Fruit fly (Drosophila melanogaster) whole organism, pupa: Measurements from ENCODE around the gene Uba5.
A peak's percentile ranks its signal among the peaks of the same experiment; 100 is the strongest.

Source experiments
- CG10348 ChIP-seq: fragments of 200-800 bp; sonication (Bioruptor generic); IDR thresholded peaks from 2 replicates; pipeline ENCODE4 v1.3.6; 2022; ENCODE audit warnings: missing biosample characterization, missing genetic modification characterization
- CG12605 ChIP-seq: fragments of 200-800 bp; sonication (Bioruptor generic); IDR thresholded peaks from 2 replicates; pipeline ENCODE4 v1.3.6; 2022; ENCODE audit warnings: missing biosample characterization, missing genetic modification characterization
- CG13204 ChIP-seq: fragments of 200-800 bp; sonication (Bioruptor generic); optimal IDR thresholded peaks from 2 replicates; lab custom pipeline; 2018; ENCODE audit warnings: missing biosample characterization, mild to moderate bottlenecking, missing genetic modification characterization, moderate library complexity
- CG14655 ChIP-seq: fragments of 200-800 bp; sonication (Bioruptor generic); optimal IDR thresholded peaks from 3 replicates; lab custom pipeline; 2017; ENCODE audit warnings: mild to moderate bottlenecking, missing biosample characterization, missing genetic modification reagents, missing genetic modification characterization
- CG15710 ChIP-seq: fragments of 200-800 bp; sonication (Bioruptor generic); optimal IDR thresholded peaks from 2 replicates; lab custom pipeline; 2018; ENCODE audit warnings: missing biosample characterization, mild to moderate bottlenecking, missing genetic modification characterization, moderate library complexity
- CG17806 ChIP-seq: fragments of 200-800 bp; sonication (Bioruptor generic); optimal IDR thresholded peaks from 2 replicates; lab custom pipeline; 2018; ENCODE audit warnings: missing biosample characterization, mild to moderate bottlenecking, missing genetic modification characterization, moderate library complexity
- CG32121 ChIP-seq: fragments of 200-800 bp; sonication (Bioruptor generic); IDR thresholded peaks from 2 replicates; pipeline ENCODE4 v1.3.6; 2022; ENCODE audit warnings: missing biosample characterization, missing genetic modification characterization
- CG34367 ChIP-seq: fragments of 200-800 bp; sonication (Bioruptor generic); optimal IDR thresholded peaks from 2 replicates; lab custom pipeline; 2018; ENCODE audit warnings: missing biosample characterization, mild to moderate bottlenecking, missing genetic modification characterization
- CG4496 ChIP-seq: fragments of 200-800 bp; sonication (Bioruptor generic); IDR thresholded peaks from 3 replicates; pipeline ENCODE4 v1.3.6; 2022; ENCODE audit warnings: missing biosample characterization, missing genetic modification characterization
- CG8159 ChIP-seq: fragments of 200-800 bp; sonication (Bioruptor generic); optimal IDR thresholded peaks from 3 replicates; lab custom pipeline; 2018; ENCODE audit warnings: missing biosample characterization, mild to moderate bottlenecking, missing genetic modification characterization, moderate library complexity
- CG8301 ChIP-seq: fragments of 200-800 bp; sonication (Bioruptor generic); optimal IDR thresholded peaks from 2 replicates; lab custom pipeline; 2018; ENCODE audit warnings: missing biosample characterization, mild to moderate bottlenecking, missing genetic modification characterization
- CG9948 ChIP-seq: fragments of 200-800 bp; sonication (Bioruptor generic); optimal IDR thresholded peaks from 2 replicates; lab custom pipeline; 2018; ENCODE audit warnings: missing biosample characterization, mild to moderate bottlenecking, missing genetic modification characterization, moderate library complexity
- D1 ChIP-seq: fragments of 200-800 bp; sonication (Bioruptor generic); optimal IDR thresholded peaks from 2 replicates; lab custom pipeline; 2018; ENCODE audit warnings: missing biosample characterization, mild to moderate bottlenecking, missing genetic modification characterization, moderate library complexity
- EcR ChIP-seq: fragments of 200-800 bp; sonication (Bioruptor generic); optimal IDR thresholded peaks from 3 replicates; lab custom pipeline; 2019; ENCODE audit warnings: missing biosample characterization, missing genetic modification characterization, mild to moderate bottlenecking, moderate library complexity, missing genetic modification reagents
- Ets98B ChIP-seq: fragments of 200-800 bp; sonication (Bioruptor generic); IDR thresholded peaks from 2 replicates; pipeline ENCODE4 v1.3.6; 2022; ENCODE audit warnings: missing biosample characterization, missing genetic modification characterization
- Pif1A ChIP-seq: fragments of 200-800 bp; sonication (Bioruptor generic); optimal IDR thresholded peaks from 3 replicates; lab custom pipeline; 2016; ENCODE audit warnings: missing biosample characterization, missing genetic modification characterization
- Pif1B ChIP-seq: fragments of 200-800 bp; sonication (Bioruptor generic); optimal IDR thresholded peaks from 3 replicates; lab custom pipeline; 2016; ENCODE audit warnings: missing biosample characterization, missing genetic modification characterization
- Snoo ChIP-seq: fragments of 200-800 bp; sonication (Bioruptor generic); optimal IDR thresholded peaks from 3 replicates; lab custom pipeline; 2017; ENCODE audit warnings: missing biosample characterization, mild to moderate bottlenecking, missing genetic modification characterization, inconsistent platforms
- fd96Ca ChIP-seq: fragments of 200-800 bp; sonication (Bioruptor generic); IDR thresholded peaks from 3 replicates; pipeline ENCODE4 v1.3.6; 2022; ENCODE audit warnings: missing biosample characterization, missing genetic modification characterization
- gl ChIP-seq: fragments of 200-800 bp; sonication (Bioruptor generic); optimal IDR thresholded peaks from 2 replicates; lab custom pipeline; 2018; ENCODE audit warnings: missing biosample characterization, mild to moderate bottlenecking, missing genetic modification characterization
- rn ChIP-seq: fragments of 200-800 bp; sonication (Bioruptor generic); IDR thresholded peaks from 2 replicates; pipeline ENCODE4 v1.3.6; 2022; ENCODE audit warnings: missing biosample characterization, missing genetic modification characterization

Gene Uba5

DNA sequence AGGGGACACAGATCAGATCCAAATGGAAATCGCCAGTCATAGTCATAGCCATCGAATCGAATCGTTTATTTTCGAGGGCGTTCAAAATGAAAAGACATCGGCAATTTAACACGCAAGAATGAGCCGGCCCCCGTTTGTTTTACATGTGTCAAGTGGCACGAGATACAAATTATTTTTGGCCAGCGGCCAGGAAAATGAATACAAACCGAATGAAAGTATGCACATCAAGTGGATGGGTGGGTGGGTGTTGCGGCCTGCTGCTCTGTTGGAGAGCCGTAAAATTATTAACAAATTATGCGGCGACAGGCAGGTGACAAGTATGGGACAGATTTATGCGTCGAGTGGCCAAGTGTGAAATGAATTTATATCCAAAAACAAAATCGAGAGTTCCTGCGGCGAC lies 19.3 kb upstream of the Uba5 start:
- TF ChIP-seq CG14655 (GFP tag; lab: Kevin White, UChicago) = no peak
- no peak for TF ChIP-seq gl (tag; lab: Kevin White, UChicago)
- no peak for TF ChIP-seq Pif1A (GFP tag; lab: Kevin White, UChicago)
- TF ChIP-seq CG12605 (GFP tag; lab: Robert Waterston, UW) = no peak
- no peak for TF ChIP-seq CG13204 (GFP tag; lab: Kevin White, UChicago)
- TF ChIP-seq fd96Ca (GFP tag; lab: Robert Waterston, UW) = no peak
- no peak for TF ChIP-seq Ets98B (GFP tag; lab: Robert Waterston, UW)
- no peak for TF ChIP-seq CG10348 (GFP tag; lab: Robert Waterston, UW)

DNA sequence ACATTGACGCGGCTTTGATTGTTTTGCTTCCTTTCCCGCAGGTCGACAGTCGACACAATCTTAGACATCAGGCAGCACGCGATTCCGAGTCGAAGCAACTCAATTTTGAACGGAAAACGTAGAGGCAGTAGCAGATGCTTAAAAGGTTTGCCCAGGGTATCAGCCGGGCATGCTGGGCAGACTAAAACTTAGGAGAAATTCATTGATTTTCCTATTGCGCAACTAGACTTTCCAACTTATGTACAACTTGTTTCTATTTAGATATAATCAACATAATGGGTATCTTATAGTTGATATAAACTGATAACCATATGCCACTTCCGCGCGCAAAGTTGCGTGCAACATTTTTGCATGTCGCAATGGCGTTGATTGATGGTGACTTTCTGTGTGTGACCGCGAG lies 16.6 kb upstream of the Uba5 start:
- no peak for TF ChIP-seq Snoo (tag; lab: Kevin White, UChicago)
- no peak for TF ChIP-seq D1 (tag; lab: Kevin White, UChicago)
- TF ChIP-seq CG9948 (tag; lab: Kevin White, UChicago) = no peak
- TF ChIP-seq CG32121 (GFP tag; lab: Robert Waterston, UW) = no peak
- no peak for TF ChIP-seq EcR (GFP tag; lab: Kevin White, UChicago)
- TF ChIP-seq CG17806 = no peak
- TF ChIP-seq CG8301 (tag; lab: Kevin White, UChicago) = no peak
- 0 out of 3 replicates have a peak, but pooled peaks have one; percentile 22 for TF ChIP-seq fd96Ca (GFP tag; lab: Robert Waterston, UW)
- no peak for TF ChIP-seq CG10348 (GFP tag; lab: Robert Waterston, UW)
- TF ChIP-seq CG34367 = no peak
- TF ChIP-seq Pif1A (GFP tag; lab: Kevin White, UChicago) = no peak
- TF ChIP-seq CG4496 (GFP tag; lab: Robert Waterston, UW) = 0 out of 3 replicates have a peak, but pooled peaks have one; percentile 34
- TF ChIP-seq gl (tag; lab: Kevin White, UChicago) = no peak

DNA sequence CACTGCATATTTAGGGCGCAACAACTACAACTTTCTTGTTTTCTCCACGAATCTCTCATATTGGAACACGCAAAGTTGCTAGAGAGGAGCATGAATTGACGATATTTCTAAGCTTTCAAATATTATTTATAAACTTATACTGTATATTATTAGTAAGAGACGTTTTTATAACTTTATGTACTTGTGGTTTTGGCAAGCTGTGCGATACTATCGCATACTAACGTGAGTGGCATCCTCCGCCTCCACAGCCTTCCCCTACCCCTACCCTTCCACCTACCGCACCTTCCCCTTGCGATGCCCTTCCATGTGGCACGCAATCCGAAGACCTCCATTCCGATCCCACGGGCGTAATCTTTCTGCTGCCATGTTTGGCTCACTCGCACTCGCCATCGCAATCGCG lies 15.0 kb upstream of the Uba5 start:
- TF ChIP-seq CG10348 (GFP tag; lab: Robert Waterston, UW) (no peak), CG17806 (no peak), gl (tag; lab: Kevin White, UChicago) (no peak), CG8159 (tag; lab: Kevin White, UChicago) (no peak), CG9948 (tag; lab: Kevin White, UChicago) (no peak), Pif1A (GFP tag; lab: Kevin White, UChicago) (no peak), CG4496 (GFP tag; lab: Robert Waterston, UW) (no peak), fd96Ca (GFP tag; lab: Robert Waterston, UW) (no peak), CG14655 (GFP tag; lab: Kevin White, UChicago) (no peak), CG34367 (no peak), CG8301 (tag; lab: Kevin White, UChicago) (no peak), CG13204 (GFP tag; lab: Kevin White, UChicago) (no peak), rn (GFP tag; lab: Robert Waterston, UW) (no peak), D1 (tag; lab: Kevin White, UChicago) (no peak), CG15710 (tag; lab: Kevin White, UChicago) (no peak), Pif1B (GFP tag; lab: Kevin White, UChicago) (no peak), Ets98B (GFP tag; lab: Robert Waterston, UW) (no peak), Snoo (tag; lab: Kevin White, UChicago) (no peak), EcR (GFP tag; lab: Kevin White, UChicago) (no peak), CG32121 (GFP tag; lab: Robert Waterston, UW) (no peak)
- TF ChIP-seq, all 21 proteins: peak for 0

DNA sequence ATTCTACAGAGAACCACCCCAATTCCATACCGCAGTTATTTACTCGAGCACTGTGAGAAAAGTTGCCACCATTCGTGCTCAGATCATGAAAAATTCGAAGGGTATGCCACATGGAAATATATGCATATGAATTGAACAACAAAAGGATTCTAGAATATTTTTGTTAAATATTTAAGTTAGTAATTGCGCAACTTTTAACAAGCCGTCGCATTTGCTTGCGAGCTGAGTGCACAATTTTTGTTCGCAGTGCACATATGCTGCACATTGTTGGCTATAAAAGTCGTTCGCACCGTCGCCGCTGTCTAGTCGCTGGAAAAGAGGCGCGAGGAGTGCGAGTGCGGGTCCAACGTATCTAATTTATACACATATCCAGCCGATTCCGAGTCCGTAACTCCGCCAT lies 6.6 kb upstream of the Uba5 start, which contains the start of gene Cyp4g15:
Gene Cyp4g15 (plus strand): TSS at position 301 of the 400 bp plus-strand sequence.
- TF ChIP-seq CG32121 (GFP tag; lab: Robert Waterston, UW) (no peak), CG9948 (tag; lab: Kevin White, UChicago) (no peak), Pif1B (GFP tag; lab: Kevin White, UChicago) (no peak), rn (GFP tag; lab: Robert Waterston, UW) (no peak), CG14655 (GFP tag; lab: Kevin White, UChicago) (no peak), gl (tag; lab: Kevin White, UChicago) (no peak)

DNA sequence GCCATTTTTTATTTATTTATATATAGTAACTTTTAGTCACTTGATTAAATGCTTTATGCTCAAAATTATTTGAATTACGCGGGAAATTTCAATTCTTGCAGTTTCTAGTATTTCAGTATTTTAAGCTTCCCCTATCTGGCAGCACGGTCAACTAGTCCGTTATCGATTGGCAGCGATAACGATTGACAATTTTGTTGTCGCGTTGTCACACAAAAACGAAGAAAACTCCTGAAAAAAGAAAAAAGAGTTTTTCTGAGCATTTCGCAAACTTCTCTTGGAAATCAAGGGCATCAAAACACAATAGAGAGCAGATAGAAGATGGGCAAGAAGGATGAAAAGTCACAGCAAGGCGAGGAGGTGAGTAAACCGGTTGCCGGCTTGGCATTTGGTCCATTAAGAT lies 1.8 kb downstream of the Uba5 start, which contains the start of gene Spase25:
Gene Spase25 (plus strand): TSS at position 176 of the 400 bp plus-strand sequence.
- TF ChIP-seq CG4496 (GFP tag; lab: Robert Waterston, UW) = no peak
- no peak for TF ChIP-seq CG9948 (tag; lab: Kevin White, UChicago)
- TF ChIP-seq Pif1B (GFP tag; lab: Kevin White, UChicago) = no peak
- TF ChIP-seq Snoo (tag; lab: Kevin White, UChicago) = no peak
- no peak for TF ChIP-seq EcR (GFP tag; lab: Kevin White, UChicago)
- peak; percentile 57 for TF ChIP-seq gl (tag; lab: Kevin White, UChicago)
- peak; percentile 21 for TF ChIP-seq CG15710 (tag; lab: Kevin White, UChicago)
- TF ChIP-seq CG13204 (GFP tag; lab: Kevin White, UChicago) = no peak
- TF ChIP-seq fd96Ca (GFP tag; lab: Robert Waterston, UW) = no peak
- no peak for TF ChIP-seq CG32121 (GFP tag; lab: Robert Waterston, UW)
- no peak for TF ChIP-seq CG14655 (GFP tag; lab: Kevin White, UChicago)
- peak; percentile 42 for TF ChIP-seq CG34367
- no peak for TF ChIP-seq Pif1A (GFP tag; lab: Kevin White, UChicago)
- TF ChIP-seq Ets98B (GFP tag; lab: Robert Waterston, UW) = no peak
- no peak for TF ChIP-seq D1 (tag; lab: Kevin White, UChicago)
- TF ChIP-seq CG17806 = peak; percentile 24
- peak; percentile 6 for TF ChIP-seq CG8159 (tag; lab: Kevin White, UChicago)
- peak; percentile 37 for TF ChIP-seq CG8301 (tag; lab: Kevin White, UChicago)
- no peak for TF ChIP-seq rn (GFP tag; lab: Robert Waterston, UW)
- TF ChIP-seq CG12605 (GFP tag; lab: Robert Waterston, UW) = peak; percentile 36; the same call in 1 of the 2 replicates
- TF ChIP-seq CG10348 (GFP tag; lab: Robert Waterston, UW) = no peak
